Fruit fly (Drosophila melanogaster) Kc167 (cell line): ENCODE results near the gene CG6683.

ENCODE experiments used
- Myc ChIP-seq: fragments of >200 bp; optimal IDR thresholded peaks from 2 replicates; lab custom pipeline; 2017; ENCODE audit warnings: missing external identifiers
- insv ChIP-seq: fragments of >200 bp; optimal IDR thresholded peaks from 3 replicates; lab custom pipeline; 2018; ENCODE audit warnings: missing external identifiers

- TF ChIP-seq Myc (lab: Kevin White, UChicago) (no peak), insv (no peak)
These were observed 39.4 kb upstream of the CG6683 start for dm6 chr3L:8554024-8554642.
